Fruit fly (Drosophila melanogaster) whole organism, wandering third instar larva: ENCODE data around the gene CG10969.

Source experiments
- CG32264 ChIP-seq: fragments of 200-800 bp; sonication (Bioruptor generic); optimal IDR thresholded peaks from 2 replicates; lab custom pipeline; 2016; ENCODE audit warnings: missing biosample characterization, missing genetic modification characterization
- CG9705 ChIP-seq: fragments of 200-800 bp; sonication (Bioruptor generic); optimal IDR thresholded peaks from 2 replicates; lab custom pipeline; 2018; ENCODE audit warnings: missing biosample characterization, mild to moderate bottlenecking, missing genetic modification characterization
- CrebA ChIP-seq: fragments of 200-800 bp; sonication (Bioruptor generic); optimal IDR thresholded peaks from 2 replicates; lab custom pipeline; 2016; ENCODE audit warnings: missing biosample characterization, mild to moderate bottlenecking, missing genetic modification characterization, borderline replicate concordance
- Dif ChIP-seq: fragments of 200-275, 200-300 bp; sonication (Bioruptor generic); optimal IDR thresholded peaks from 2 replicates; lab custom pipeline; 2018; ENCODE audit warnings: missing biosample characterization, missing genetic modification characterization; ENCODE audit not compliant: partially characterized antibody
- GATAd ChIP-seq: sonication (Bioruptor generic); optimal IDR thresholded peaks from 2 replicates; lab custom pipeline; 2016; ENCODE audit warnings: missing biosample characterization, missing genetic modification characterization
- Hnf4 ChIP-seq: fragments of 200-800 bp; sonication (Bioruptor generic); optimal IDR thresholded peaks from 2 replicates; lab custom pipeline; 2016; ENCODE audit warnings: missing biosample characterization, mild to moderate bottlenecking, missing genetic modification characterization
- Hr78 ChIP-seq: fragments of >200 bp; optimal IDR thresholded peaks from 2 replicates; lab custom pipeline; 2017; ENCODE audit warnings: missing biosample characterization, missing genetic modification characterization
- Hr83 ChIP-seq: fragments of 200-300 bp; sonication (Bioruptor generic); optimal IDR thresholded peaks from 2 replicates; lab custom pipeline; 2016; ENCODE audit warnings: missing biosample characterization, mild to moderate bottlenecking, missing genetic modification characterization, moderate library complexity; ENCODE audit not compliant: poor library complexity, severe bottlenecking
- Jra ChIP-seq: sonication (Bioruptor generic); optimal IDR thresholded peaks from 2 replicates; lab custom pipeline; 2016; ENCODE audit warnings: missing biosample characterization, missing genetic modification characterization
- Myc ChIP-seq: fragments of >200 bp; optimal IDR thresholded peaks from 2 replicates; lab custom pipeline; 2017
- OdsH ChIP-seq: fragments of 200-800 bp; sonication (Bioruptor generic); optimal IDR thresholded peaks from 2 replicates; lab custom pipeline; 2016; ENCODE audit warnings: missing biosample characterization, mild to moderate bottlenecking, missing genetic modification characterization
- Sp1 ChIP-seq: fragments of 200-800 bp; sonication (Bioruptor generic); optimal IDR thresholded peaks from 3 replicates; lab custom pipeline; 2019; ENCODE audit warnings: missing biosample characterization, mild to moderate bottlenecking, missing genetic modification characterization, moderate library complexity
- br ChIP-seq: fragments of 200-800 bp; sonication (Bioruptor generic); optimal IDR thresholded peaks from 2 replicates; lab custom pipeline; 2016; ENCODE audit warnings: missing biosample characterization, missing genetic modification characterization
- brk ChIP-seq: fragments of 200-800 bp; sonication (Bioruptor generic); optimal IDR thresholded peaks from 2 replicates; lab custom pipeline; 2016; ENCODE audit warnings: missing biosample characterization, mild to moderate bottlenecking, missing genetic modification characterization
- dl ChIP-seq, 2 experiments: fragments of 175-275, 200-275 bp in 1 of 2; fragments of 200-275 bp in 1 of 2; sonication (Bioruptor generic); optimal IDR thresholded peaks; lab custom pipeline; 2018; ENCODE audit warnings: mild to moderate bottlenecking in 2 of 2, missing biosample characterization in 2 of 2, missing genetic modification characterization in 2 of 2, moderate library complexity in 2 of 2; ENCODE audit not compliant: partially characterized antibody in 2 of 2, insufficient read depth in 1 of 2
- dmrt93B ChIP-seq: fragments of 200-800 bp; sonication (Bioruptor generic); optimal IDR thresholded peaks from 2 replicates; lab custom pipeline; 2018; ENCODE audit warnings: missing biosample characterization, mild to moderate bottlenecking, missing genetic modification characterization
- dsf ChIP-seq: sonication (Bioruptor generic); optimal IDR thresholded peaks from 2 replicates; lab custom pipeline; 2016; ENCODE audit warnings: missing biosample characterization, missing genetic modification characterization, borderline replicate concordance
- ey ChIP-seq: fragments of 200-800 bp; sonication (Bioruptor generic); optimal IDR thresholded peaks from 2 replicates; lab custom pipeline; 2016; ENCODE audit warnings: missing biosample characterization, missing genetic modification characterization
- fru ChIP-seq: fragments of 200-800 bp; sonication (Bioruptor generic); optimal IDR thresholded peaks from 3 replicates; lab custom pipeline; 2016; ENCODE audit warnings: missing biosample characterization, mild to moderate bottlenecking, missing genetic modification characterization
- jim ChIP-seq: fragments of 175-275, 200-325 bp; sonication (Bioruptor generic); optimal IDR thresholded peaks from 2 replicates; lab custom pipeline; 2016; ENCODE audit warnings: missing biosample characterization, mild to moderate bottlenecking, missing genetic modification characterization
- lola ChIP-seq: fragments of >200 bp; optimal IDR thresholded peaks from 2 replicates; lab custom pipeline; 2017; ENCODE audit warnings: missing biosample characterization, missing genetic modification characterization
- pan ChIP-seq: fragments of >200 bp; optimal IDR thresholded peaks from 2 replicates; lab custom pipeline; 2017
- psq ChIP-seq: fragments of 200-800 bp; sonication (Bioruptor generic); optimal IDR thresholded peaks from 3 replicates; lab custom pipeline; 2017; ENCODE audit warnings: missing biosample characterization, mild to moderate bottlenecking, missing genetic modification characterization, moderate library complexity
- sage ChIP-seq: fragments of 200-800 bp; sonication (Bioruptor generic); optimal IDR thresholded peaks from 2 replicates; lab custom pipeline; 2016; ENCODE audit warnings: missing biosample characterization, mild to moderate bottlenecking, missing genetic modification characterization
- tai ChIP-seq: sonication (Bioruptor generic); optimal IDR thresholded peaks from 2 replicates; lab custom pipeline; 2016; ENCODE audit warnings: missing biosample characterization, missing genetic modification characterization
- woc ChIP-seq: sonication (Bioruptor generic); optimal IDR thresholded peaks from 2 replicates; lab custom pipeline; 2016; ENCODE audit warnings: missing biosample characterization, mild to moderate bottlenecking, missing genetic modification characterization

CG10969 gene

dm6 chr3L:12748711-12749566 is 32.0 kb downstream of the CG10969 start:
- no peak for TF ChIP-seq OdsH (GFP tag; lab: Kevin White, UChicago)
- TF ChIP-seq pan, result no peak
- TF ChIP-seq Dif (GFP tag; lab: Kevin White, UChicago), result no peak
- TF ChIP-seq CG32264 (GFP tag; lab: Kevin White, UChicago), result no peak
- TF ChIP-seq tai, result no peak
- TF ChIP-seq fru (GFP tag; lab: Kevin White, UChicago), result no peak
- no peak for TF ChIP-seq ey (GFP tag; lab: Kevin White, UChicago)
- TF ChIP-seq Hnf4 (GFP tag; lab: Kevin White, UChicago), result no peak
- no peak for TF ChIP-seq psq (GFP tag; lab: Kevin White, UChicago)
- TF ChIP-seq brk (GFP tag; lab: Kevin White, UChicago), result no peak
- no peak for TF ChIP-seq dl (GFP tag; optimal IDR thresholded peaks at IDR 0.05; lab: Kevin White, UChicago; ENCODE audit: insufficient read depth in 1 of 2, partially characterized antibody in 2 of 2)

- TF ChIP-seq pan (no peak), dl (GFP tag; optimal IDR thresholded peaks at IDR 0.05; lab: Kevin White, UChicago; ENCODE audit: insufficient read depth in 1 of 2, partially characterized antibody in 2 of 2) (no peak), Myc (no peak), brk (GFP tag; lab: Kevin White, UChicago) (no peak)
Measured at dm6 chr3L:12746241-12746640, 34.7 kb downstream of the CG10969 start.

- TF ChIP-seq sage (GFP tag; lab: Kevin White, UChicago) (peak; percentile 26), dl (GFP tag; optimal IDR thresholded peaks at IDR 0.05; lab: Kevin White, UChicago; ENCODE audit: insufficient read depth in 1 of 2, partially characterized antibody in 2 of 2) (no peak)
Measured at dm6 chr3L:12745121-12745770, 35.7 kb downstream of the CG10969 start, which contains the start of gene CG32109. Gene CG32109 (plus strand): TSS chr3L:12745344.

dm6 chr3L:12741608-12742007 is 39.3 kb downstream of the CG10969 start, which contains the start of gene CG32112:
Gene CG32112 (plus strand): TSS chr3L:12741718.
- peak; percentile 1 for TF ChIP-seq dsf (GFP tag; lab: Kevin White, UChicago)
- TF ChIP-seq brk (GFP tag; lab: Kevin White, UChicago), result peak; percentile 46
- TF ChIP-seq woc (GFP tag; lab: Kevin White, UChicago), result no peak
- TF ChIP-seq br (GFP tag; lab: Kevin White, UChicago), result no peak
- TF ChIP-seq tai, result peak; percentile 50
- peak; percentile 13 for TF ChIP-seq OdsH (GFP tag; lab: Kevin White, UChicago)
- peak; percentile 54 for TF ChIP-seq Jra
- TF ChIP-seq pan, result no peak
- TF ChIP-seq Hnf4 (GFP tag; lab: Kevin White, UChicago), result peak; percentile 56
- peak; percentile 5 for TF ChIP-seq psq (GFP tag; lab: Kevin White, UChicago)

- TF ChIP-seq CG9705 (GFP tag; lab: Kevin White, UChicago), result no peak
- TF ChIP-seq br (GFP tag; lab: Kevin White, UChicago), result no peak
- TF ChIP-seq GATAd (GFP tag; lab: Kevin White, UChicago), result no peak
- no peak for TF ChIP-seq Hr83
- TF ChIP-seq Hr78 (GFP tag; lab: Kevin White, UChicago), result no peak
- no peak for TF ChIP-seq CG32264 (GFP tag; lab: Kevin White, UChicago)
- TF ChIP-seq dmrt93B, result no peak
- TF ChIP-seq Sp1 (GFP tag; lab: Kevin White, UChicago), result no peak
- TF ChIP-seq CrebA (GFP tag; lab: Kevin White, UChicago), result no peak
- no peak for TF ChIP-seq woc (GFP tag; lab: Kevin White, UChicago)
- TF ChIP-seq OdsH (GFP tag; lab: Kevin White, UChicago), result no peak
- TF ChIP-seq Hnf4 (GFP tag; lab: Kevin White, UChicago), result no peak
Measured at dm6 chr3L:12735707-12736106, 45.2 kb downstream of the CG10969 start.

- TF ChIP-seq CrebA (GFP tag; lab: Kevin White, UChicago) (no peak), woc (GFP tag; lab: Kevin White, UChicago) (peak; percentile 55), Jra (no peak), brk (GFP tag; lab: Kevin White, UChicago) (peak; percentile 8), jim (no peak), lola (GFP tag; lab: Kevin White, UChicago) (no peak)
Measured at dm6 chr3L:12734550-12735012, 46.3 kb downstream of the CG10969 start, which contains the start of the genes SmD1 and Ptp69D. Gene SmD1 (minus strand): TSS chr3L:12734611. Gene Ptp69D (plus strand): TSS chr3L:12734945.
